Worm (Caenorhabditis elegans) whole organism, L4 larva: ENCODE data around the gene Y55F3AM.9.

Experiments used
- daf-12 ChIP-seq: fragments of 150-350 bp; optimal IDR thresholded peaks from 2 replicates; lab custom pipeline; 2014; ENCODE audit warnings: missing biosample characterization, missing genetic modification reagents, missing genetic modification characterization
- lin-39 ChIP-seq: fragments of 150-350 bp; optimal IDR thresholded peaks from 2 replicates; lab custom pipeline; 2014; ENCODE audit warnings: missing biosample characterization, missing genetic modification reagents, missing genetic modification characterization
- lir-3 ChIP-seq: sonication (generic microtip); optimal IDR thresholded peaks from 2 replicates; lab custom pipeline; 2016; ENCODE audit warnings: mild to moderate bottlenecking, missing genetic modification characterization, missing compliant biosample characterization
- mep-1 ChIP-seq: fragments of 150-350 bp; sonication (generic microtip); optimal IDR thresholded peaks from 3 replicates; lab custom pipeline; 2014; ENCODE audit warnings: missing biosample characterization, missing genetic modification characterization
- nhr-10 ChIP-seq: fragments of 150-350 bp; optimal IDR thresholded peaks from 2 replicates; lab custom pipeline; 2014; ENCODE audit warnings: missing biosample characterization, missing genetic modification characterization
- nhr-11 ChIP-seq: fragments of 150-350 bp; optimal IDR thresholded peaks from 2 replicates; lab custom pipeline; 2014; ENCODE audit warnings: missing biosample characterization, missing genetic modification characterization
- nhr-76 ChIP-seq: fragments of 150-350 bp; optimal IDR thresholded peaks from 2 replicates; lab custom pipeline; 2014; ENCODE audit warnings: missing biosample characterization, missing genetic modification characterization
- unc-62 ChIP-seq, 3 experiments: fragments of 150-350 bp in 1 of 3; sonication (generic microtip); optimal IDR thresholded peaks in 2 of 3; peaks in 1 of 3; 1 replicate in 1 of 3; 2 replicates in 2 of 3; lab custom pipeline; 2014 to 2017; ENCODE audit warnings: missing biosample characterization in 3 of 3, missing genetic modification characterization in 3 of 3, missing genetic modification reagents in 3 of 3, missing genotype in 1 of 3
- ztf-11 ChIP-seq: fragments of 150-350 bp; optimal IDR thresholded peaks from 2 replicates; lab custom pipeline; 2014; ENCODE audit warnings: missing biosample characterization, missing genetic modification characterization

DNA sequence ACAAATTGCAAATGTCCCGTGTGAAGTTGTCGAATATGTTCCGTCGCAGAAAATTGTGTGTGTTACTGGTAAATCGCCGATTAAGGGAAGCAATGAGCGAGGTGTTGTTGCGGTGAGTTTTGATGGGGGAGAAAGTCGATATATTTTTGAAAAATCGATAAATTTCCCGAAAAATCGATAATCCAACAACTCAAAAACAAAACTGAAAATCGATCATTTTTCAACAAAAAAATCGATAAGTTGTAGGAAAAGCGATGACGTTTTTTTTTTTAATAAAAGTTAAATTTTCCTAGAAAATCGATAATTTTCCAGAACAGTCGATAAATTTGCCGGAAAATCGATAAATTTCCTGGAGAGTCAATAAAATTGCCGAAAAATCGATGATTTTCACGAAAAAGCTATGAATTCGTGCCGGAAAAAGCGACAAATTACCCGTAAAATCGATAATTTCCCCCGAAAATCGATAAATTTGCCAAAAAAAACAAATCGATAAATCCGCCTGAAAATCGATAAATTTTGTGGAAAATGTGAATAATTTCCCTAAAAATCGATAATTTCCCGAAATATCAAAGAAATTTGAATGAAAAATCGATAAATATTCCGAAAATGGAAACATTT, 36.6 kb downstream of the Y55F3AM.9 start:
- TF ChIP-seq ztf-11: no peak
- no peak for TF ChIP-seq nhr-11
- no peak for TF ChIP-seq mep-1 (tag; lab: Kevin White, UChicago)
- TF ChIP-seq unc-62 (GFP tag; optimal IDR thresholded peaks at IDR 0.05 in 1 of 2; lab: Kevin White, UChicago): no peak
- TF ChIP-seq unc-62 (tag; optimal IDR thresholded peaks at IDR 0.05; lab: Kevin White, UChicago): no peak
- no peak for TF ChIP-seq daf-12
- no peak for TF ChIP-seq lir-3 (tag; lab: Kevin White, UChicago)
- no peak for TF ChIP-seq nhr-10 (tag; lab: Kevin White, UChicago)
- no peak for TF ChIP-seq lin-39 (tag; lab: Kevin White, UChicago)
- no peak for TF ChIP-seq nhr-76
